Worm (Caenorhabditis elegans): ENCODE measurements around the gene C08H9.16.

- TF ChIP-seq unc-120 (tag; optimal IDR thresholded peaks at IDR 0.05; ENCODE audit: poor library complexity, severe bottlenecking), result no peak
- TF ChIP-seq nhr-76 (tag; optimal IDR thresholded peaks at IDR 0.05), result no peak
- TF ChIP-seq pha-4 (tag; optimal IDR thresholded peaks at IDR 0.05), result no peak
- no peak for TF ChIP-seq nhr-237 (tag; optimal IDR thresholded peaks at IDR 0.05)
- no peak for TF ChIP-seq lsy-2 (tag; optimal IDR thresholded peaks at IDR 0.05)
- TF ChIP-seq unc-62 (GFP tag; optimal IDR thresholded peaks at IDR 0.05), result no peak
- TF ChIP-seq unc-39 (tag; optimal IDR thresholded peaks at IDR 0.05), result no peak
- no peak for TF ChIP-seq mab-5 (tag; optimal IDR thresholded peaks at IDR 0.05)
- no peak for TF ChIP-seq cnd-1 (tag; optimal IDR thresholded peaks at IDR 0.05)
- no peak for TF ChIP-seq mep-1 (tag; optimal IDR thresholded peaks at IDR 0.05)
Measured at ce11 chrII:9859575-9859974, 33.0 kb upstream of the C08H9.16 start, which contains the start of gene chil-5.

All from whole organism, mixed stage, embryonic.